Worm (Caenorhabditis elegans) whole organism, young adult: ENCODE results near the gene F46F5.8.
"Not testable (repeated sequence)": the region's sequence is repeated elsewhere in the genome, so short reads cannot be mapped to it uniquely, and the experiment has no call there.

Experiments
- B0035.1 ChIP-seq: sonication (generic microtip); optimal IDR thresholded peaks from 2 replicates; lab custom pipeline; 2016; ENCODE audit warnings: missing genetic modification characterization, mild to moderate bottlenecking, missing compliant biosample characterization, missing genotype, missing genetic modification reagents
- B0336.3 ChIP-seq: fragments of 200-800 bp; sonication (Bioruptor generic); IDR thresholded peaks from 2 replicates; pipeline ENCODE4 v1.3.6; 2022; ENCODE audit warnings: missing genetic modification characterization, missing compliant biosample characterization
- C17E4.6 ChIP-seq: fragments of 200-800 bp; sonication (Bioruptor generic); IDR thresholded peaks from 2 replicates; pipeline ENCODE4 v1.3.6; 2022; ENCODE audit warnings: missing genetic modification reagents, missing genetic modification characterization, missing compliant biosample characterization
- F10E7.11 ChIP-seq: sonication (generic microtip); optimal IDR thresholded peaks from 2 replicates; lab custom pipeline; 2017; ENCODE audit warnings: mild to moderate bottlenecking, missing genetic modification characterization, moderate library complexity, missing compliant biosample characterization
- F22D6.2 ChIP-seq: sonication (generic microtip); optimal IDR thresholded peaks from 2 replicates; lab custom pipeline; 2016; ENCODE audit warnings: mild to moderate bottlenecking, missing genetic modification characterization, missing compliant biosample characterization
- F37B4.10 ChIP-seq: fragments of 200-800 bp; sonication (Bioruptor generic); IDR thresholded peaks from 2 replicates; pipeline ENCODE4 v1.3.6; 2022; ENCODE audit warnings: missing genetic modification characterization, missing compliant biosample characterization
- Y79H2A.3 ChIP-seq: fragments of 200-800 bp; sonication (Bioruptor generic); conservative IDR thresholded peaks from 2 replicates; pipeline ENCODE4 v1.3.6; 2022; ENCODE audit warnings: missing genetic modification reagents, missing genetic modification characterization, missing compliant biosample characterization
- ama-1 ChIP-seq, 3 experiments: fragments of 150-350 bp in 1 of 3; sonication (generic microtip) in 2 of 3; optimal IDR thresholded peaks; 2 replicates each; lab custom pipeline; 2014 to 2018; ENCODE audit warnings: missing biosample characterization in 2 of 3, missing genetic modification characterization in 2 of 3, missing genetic modification reagents in 2 of 3
- attf-3 ChIP-seq: fragments of 200-800 bp; sonication (Bioruptor generic); conservative IDR thresholded peaks from 2 replicates; pipeline ENCODE4 v1.3.6; 2022; ENCODE audit warnings: missing genetic modification reagents, missing genetic modification characterization, missing compliant biosample characterization
- attf-6 ChIP-seq: fragments of 200-800 bp; sonication (Bioruptor generic); IDR thresholded peaks from 2 replicates; pipeline ENCODE4 v1.3.6; 2022; ENCODE audit warnings: missing genetic modification reagents, missing genetic modification characterization, missing compliant biosample characterization
- cebp-1 ChIP-seq, 2 experiments: fragments of 200-800 bp in 1 of 2; sonication (Bioruptor generic) in 1 of 2; sonication (generic microtip) in 1 of 2; IDR thresholded peaks in 1 of 2; optimal IDR thresholded peaks in 1 of 2; 2 replicates each; pipeline versions ENCODE4 v1.3.6 to Lab custom; 2017 to 2022; ENCODE audit warnings: missing compliant biosample characterization in 2 of 2, missing genetic modification characterization in 2 of 2, mild to moderate bottlenecking in 1 of 2, missing genetic modification reagents in 1 of 2, moderate library complexity in 1 of 2
- ceh-100 ChIP-seq: fragments of 200-800 bp; sonication (Bioruptor generic); IDR thresholded peaks from 2 replicates; pipeline ENCODE4 v1.3.6; 2022; ENCODE audit warnings: missing genetic modification reagents, missing genetic modification characterization, missing compliant biosample characterization
- ceh-40 ChIP-seq: fragments of 200-800 bp; sonication (Bioruptor generic); IDR thresholded peaks from 2 replicates; pipeline ENCODE4 v1.3.6; 2022; ENCODE audit warnings: missing genetic modification characterization, missing compliant biosample characterization
- ceh-91 ChIP-seq: fragments of 200-800 bp; sonication (Bioruptor generic); IDR thresholded peaks from 2 replicates; pipeline ENCODE4 v1.3.6; 2022; ENCODE audit warnings: missing genetic modification reagents, missing genetic modification characterization, missing compliant biosample characterization
- dpl-1 ChIP-seq: fragments of 150-350 bp; optimal IDR thresholded peaks from 2 replicates; lab custom pipeline; 2014; ENCODE audit warnings: missing biosample characterization, missing genetic modification reagents, missing genetic modification characterization
- ekl-4 ChIP-seq: fragments of 200-800 bp; sonication (Bioruptor generic); IDR thresholded peaks from 2 replicates; pipeline ENCODE4 v1.3.6; 2022; ENCODE audit warnings: missing genetic modification reagents, missing genetic modification characterization, missing compliant biosample characterization
- gei-17 ChIP-seq: fragments of 200-800 bp; sonication (Bioruptor generic); optimal IDR thresholded peaks from 2 replicates; lab custom pipeline; 2018; ENCODE audit warnings: mild to moderate bottlenecking, missing genetic modification characterization, missing compliant biosample characterization
- let-526 ChIP-seq: fragments of 200-800 bp; sonication (Bioruptor generic); IDR thresholded peaks from 2 replicates; pipeline ENCODE4 v1.3.6; 2022; ENCODE audit warnings: missing genetic modification reagents, missing genetic modification characterization, missing compliant biosample characterization
- lin-35 ChIP-seq, 3 experiments: fragments of 150-350 bp in 2 of 3; sonication (generic microtip) in 1 of 3; optimal IDR thresholded peaks; 2 replicates each; lab custom pipeline; 2014 to 2018; ENCODE audit warnings: missing biosample characterization in 3 of 3, missing genetic modification characterization in 3 of 3, missing genetic modification reagents in 3 of 3
- lin-54 ChIP-seq: fragments of 200-800 bp; sonication (Bioruptor generic); optimal IDR thresholded peaks from 2 replicates; lab custom pipeline; 2018; ENCODE audit warnings: mild to moderate bottlenecking, missing genetic modification characterization, missing compliant biosample characterization
- lir-1 ChIP-seq: fragments of 200-800 bp; sonication (Bioruptor generic); conservative IDR thresholded peaks from 2 replicates; pipeline ENCODE4 v1.3.6; 2022; ENCODE audit warnings: missing genetic modification reagents, missing genetic modification characterization, missing compliant biosample characterization
- lsl-1 ChIP-seq: fragments of 200-800 bp; sonication (Bioruptor generic); optimal IDR thresholded peaks from 2 replicates; lab custom pipeline; 2018; ENCODE audit warnings: mild to moderate bottlenecking, missing genetic modification characterization, moderate library complexity, missing compliant biosample characterization
- lsy-27 ChIP-seq: sonication (generic microtip); optimal IDR thresholded peaks from 2 replicates; lab custom pipeline; 2017; ENCODE audit warnings: missing genetic modification characterization, mild to moderate bottlenecking, missing compliant biosample characterization, antibody characterized with exemption, missing genotype, borderline replicate concordance; ENCODE audit not compliant: insufficient read depth
- madf-8 ChIP-seq: fragments of 200-800 bp; sonication (Bioruptor generic); conservative IDR thresholded peaks from 2 replicates; pipeline ENCODE4 v1.3.6; 2022; ENCODE audit warnings: missing genetic modification reagents, missing genetic modification characterization, missing compliant biosample characterization
- mcd-1 ChIP-seq: fragments of 200-800 bp; sonication (Bioruptor generic); IDR thresholded peaks from 2 replicates; pipeline ENCODE4 v1.3.6; 2022; ENCODE audit warnings: missing genetic modification reagents, missing genetic modification characterization, missing compliant biosample characterization
- mxl-1 ChIP-seq: sonication (generic microtip); optimal IDR thresholded peaks from 2 replicates; lab custom pipeline; 2016; ENCODE audit warnings: missing genetic modification characterization, missing compliant biosample characterization
- nfya-1 ChIP-seq: sonication (generic microtip); optimal IDR thresholded peaks from 2 replicates; lab custom pipeline; 2017; ENCODE audit warnings: antibody characterized with exemption, missing compliant biosample characterization, missing genetic modification characterization, borderline replicate concordance; ENCODE audit not compliant: insufficient read depth
- nhr-90 ChIP-seq: sonication (generic microtip); optimal IDR thresholded peaks from 2 replicates; lab custom pipeline; 2016; ENCODE audit warnings: missing genotype, mild to moderate bottlenecking, missing genetic modification characterization, missing compliant biosample characterization
- pbrm-1 ChIP-seq: fragments of 200-800 bp; sonication (Bioruptor generic); IDR thresholded peaks from 2 replicates; pipeline ENCODE4 v1.3.6; 2022; ENCODE audit warnings: missing genetic modification reagents, missing genetic modification characterization, missing compliant biosample characterization
- rcor-1 ChIP-seq: fragments of 200-800 bp; sonication (Bioruptor generic); IDR thresholded peaks from 2 replicates; pipeline ENCODE4 v1.3.6; 2022; ENCODE audit warnings: missing genetic modification reagents, missing genetic modification characterization, missing compliant biosample characterization
- snpc-1.1 ChIP-seq: sonication (generic microtip); optimal IDR thresholded peaks from 2 replicates; lab custom pipeline; 2017; ENCODE audit warnings: missing genetic modification characterization, mild to moderate bottlenecking, missing compliant biosample characterization, antibody characterized with exemption, moderate library complexity, missing genotype, missing genetic modification reagents; ENCODE audit not compliant: insufficient read depth
- somi-1 ChIP-seq: fragments of 200-800 bp; sonication (Bioruptor generic); optimal IDR thresholded peaks from 2 replicates; lab custom pipeline; 2018; ENCODE audit warnings: mild to moderate bottlenecking, missing genetic modification characterization, missing compliant biosample characterization
- tlf-1 ChIP-seq: fragments of 200-800 bp; sonication (Bioruptor generic); optimal IDR thresholded peaks from 2 replicates; lab custom pipeline; 2018; ENCODE audit warnings: mild to moderate bottlenecking, missing genetic modification characterization, missing compliant biosample characterization
- ztf-22 ChIP-seq: fragments of 200-800 bp; sonication (Bioruptor generic); optimal IDR thresholded peaks from 2 replicates; lab custom pipeline; 2018; ENCODE audit warnings: mild to moderate bottlenecking, missing genetic modification characterization, moderate library complexity, missing compliant biosample characterization
- ztf-28 ChIP-seq: fragments of 200-800 bp; sonication (Bioruptor generic); IDR thresholded peaks from 2 replicates; pipeline ENCODE4 v1.3.6; 2022; ENCODE audit warnings: missing genetic modification reagents, missing genetic modification characterization, missing compliant biosample characterization

The F46F5.8 gene

DNA sequence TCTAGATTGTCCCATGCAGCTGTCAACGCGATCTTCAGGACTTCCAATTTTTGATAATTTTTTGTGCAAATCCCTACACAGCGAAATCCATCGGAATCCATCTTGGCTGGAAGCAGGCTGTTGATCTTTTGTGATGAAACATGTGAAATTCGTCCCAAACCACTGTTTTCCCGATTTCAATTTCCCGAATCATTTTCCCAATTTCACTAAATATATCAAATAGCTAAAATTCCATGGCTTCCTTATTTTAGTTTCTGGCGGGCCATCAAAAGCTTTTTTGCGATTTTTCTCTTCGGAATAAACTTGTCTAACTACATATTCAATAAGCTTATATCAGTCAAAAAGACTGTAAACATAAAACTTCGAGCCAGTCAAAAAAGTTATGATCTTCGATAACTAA is at the start of gene F46F5.8:
TSS of gene F46F5.8 (minus strand) at position 101 of the 400 bp plus-strand sequence.
- TF ChIP-seq pbrm-1 (GFP tag; lab: Robert Waterston, UW) (no peak), ekl-4 (GFP tag; lab: Robert Waterston, UW) (no peak), somi-1 (GFP tag; lab: Kevin White, UChicago) (no peak), Y79H2A.3 (GFP tag; lab: Robert Waterston, UW) (no peak), ztf-22 (GFP tag; lab: Kevin White, UChicago) (no peak)

DNA sequence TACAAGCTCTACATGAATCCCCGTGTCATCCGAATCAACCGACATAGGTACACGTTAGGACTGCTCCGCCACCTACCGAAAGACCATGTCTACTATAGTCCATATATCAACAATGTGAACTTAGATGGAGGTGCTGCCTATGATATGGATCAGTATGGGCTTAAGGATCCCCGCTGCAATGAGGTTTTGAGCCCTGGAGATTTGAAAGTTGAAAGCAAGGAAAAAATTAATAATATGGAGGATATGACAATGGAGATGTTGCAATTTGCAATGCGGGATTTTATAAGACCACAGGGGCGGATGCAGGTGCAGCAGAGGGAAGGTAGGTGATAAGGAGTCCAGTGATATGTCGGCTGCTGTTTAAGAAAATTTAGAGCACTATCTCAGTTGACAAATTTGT is 47.9 kb upstream of the F46F5.8 start:
- TF ChIP-seq cebp-1 (GFP tag; IDR thresholded peaks at IDR 0.05; lab: Robert Waterston, UW), result no peak
- no peak for TF ChIP-seq cebp-1 (tag; optimal IDR thresholded peaks at IDR 0.05; lab: Kevin White, UChicago)
- no peak for TF ChIP-seq mxl-1
- no peak for TF ChIP-seq lin-35 (GFP tag; optimal IDR thresholded peaks at IDR 0.05; lab: Kevin White, UChicago)
- TF ChIP-seq ceh-40, result no peak
- TF ChIP-seq F22D6.2 (tag; lab: Kevin White, UChicago), result no peak
- TF ChIP-seq lir-1, result no peak
- TF ChIP-seq F37B4.10 (GFP tag; lab: Robert Waterston, UW), result no peak
- TF ChIP-seq dpl-1, result no peak
- no peak for TF ChIP-seq lsl-1 (GFP tag; lab: Kevin White, UChicago)
- TF ChIP-seq lsy-27, result no peak
- TF ChIP-seq nfya-1 (tag; lab: Kevin White, UChicago), result no peak
- TF ChIP-seq ceh-100, result no peak
- no peak for TF ChIP-seq snpc-1.1 (tag; lab: Kevin White, UChicago)

DNA sequence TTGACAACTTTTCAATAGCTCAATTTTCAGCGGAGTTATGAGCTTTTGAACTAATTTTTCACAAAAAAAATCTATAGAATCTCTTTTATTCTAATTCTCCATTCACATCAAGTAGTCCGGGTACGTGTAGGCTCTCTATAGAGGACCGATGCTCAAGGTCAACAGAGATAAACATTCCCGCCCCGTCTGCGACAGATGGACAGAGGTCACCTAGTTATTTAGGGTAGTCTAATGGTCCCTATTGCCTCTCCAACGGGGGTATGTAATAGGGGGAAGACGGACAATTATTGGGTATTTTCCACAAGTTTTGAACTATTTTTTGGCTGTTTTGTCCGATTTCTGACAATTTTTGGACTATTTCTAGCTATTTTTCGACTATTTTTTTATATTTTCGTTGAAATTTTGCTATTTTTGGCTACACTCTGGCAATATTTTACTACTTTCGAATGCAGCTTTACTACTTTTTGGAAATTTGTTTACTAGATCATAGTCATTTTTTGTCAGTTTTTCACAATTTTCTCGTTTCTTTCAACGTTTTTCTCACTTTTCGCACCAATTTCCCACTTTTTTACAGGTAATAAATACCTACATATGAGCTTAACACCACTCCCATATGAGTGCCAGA is 46.9 kb upstream of the F46F5.8 start, which contains the start of gene fbxc-51:
TSS of gene fbxc-51 (plus strand) at position 575 of the 625 bp plus-strand sequence.
- TF ChIP-seq ceh-91 (GFP tag; lab: Robert Waterston, UW) (no peak), let-526 (no peak), gei-17 (GFP tag; lab: Kevin White, UChicago) (no peak)

DNA sequence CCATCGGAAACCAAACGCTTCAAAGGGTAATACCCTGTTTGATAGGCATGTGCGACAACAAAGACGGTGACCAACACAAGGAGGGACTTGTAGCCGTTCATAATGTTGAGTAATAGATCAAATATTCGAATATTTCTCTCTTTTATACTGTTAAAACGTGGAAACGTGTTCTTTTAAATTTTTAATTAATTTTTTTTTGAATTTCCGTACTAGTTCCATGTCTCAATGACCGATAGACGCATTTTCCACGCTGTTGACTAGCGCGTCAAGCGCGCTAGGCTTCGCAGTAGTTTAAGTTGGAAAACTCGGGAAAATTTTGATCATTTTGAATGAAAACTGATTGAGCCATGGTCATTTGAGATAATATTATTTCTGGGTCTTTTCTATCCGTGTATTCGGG is 45.4 kb upstream of the F46F5.8 start, which contains the start of gene Y46B2A.3:
TSS of gene Y46B2A.3 (minus strand) at position 101 of the 400 bp plus-strand sequence.
- TF ChIP-seq F10E7.11 (tag; lab: Kevin White, UChicago) (no peak), nhr-90 (tag; lab: Kevin White, UChicago) (no peak)

DNA sequence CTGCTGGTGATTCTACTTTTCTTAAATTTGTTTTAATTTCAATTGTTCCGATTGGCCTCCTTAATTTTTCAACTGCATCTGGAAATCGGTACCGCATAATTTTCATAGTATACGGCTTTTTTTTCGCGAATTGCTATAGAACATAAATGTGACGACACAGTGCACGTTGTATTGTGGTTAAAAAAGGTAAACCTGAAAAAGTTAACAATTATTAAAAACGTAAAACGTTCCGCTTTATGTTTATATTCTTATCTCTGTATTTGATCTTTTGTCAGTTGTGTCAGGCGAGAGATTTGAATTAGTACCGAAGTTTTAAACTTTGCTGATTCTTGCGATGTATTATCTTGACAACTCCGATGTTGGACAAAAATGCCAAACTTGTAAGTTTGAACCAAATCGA is 40.1 kb upstream of the F46F5.8 start, which contains the start of gene Y46B2A.4:
TSS of gene Y46B2A.4 (plus strand) at position 301 of the 400 bp plus-strand sequence.
- TF ChIP-seq attf-3 (GFP tag; lab: Robert Waterston, UW), result no peak

DNA sequence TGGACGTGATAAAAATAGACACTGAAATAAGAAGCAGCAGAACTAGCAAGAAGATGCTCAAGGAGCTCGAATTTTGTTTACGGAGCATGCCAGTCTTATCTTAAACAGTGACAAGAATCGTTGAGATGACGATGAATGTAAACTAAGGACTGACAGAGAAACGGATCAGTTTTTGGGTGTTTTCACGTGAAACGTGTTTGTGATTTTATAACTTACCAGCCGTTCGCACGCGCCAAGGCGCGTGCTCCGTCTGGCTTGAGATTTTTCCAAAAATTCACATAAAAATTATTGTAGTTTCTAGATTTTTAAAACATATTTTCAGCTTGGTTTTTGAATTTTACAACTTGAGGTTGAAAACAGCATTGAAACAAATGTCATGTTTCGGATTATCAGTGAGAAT is 29.2 kb upstream of the F46F5.8 start, which contains the start of gene F28A10.5:
TSS of gene F28A10.5 (minus strand) at position 101 of the 400 bp plus-strand sequence.
- not testable (repeated sequence) for TF ChIP-seq lsl-1 (GFP tag; lab: Kevin White, UChicago); ztf-28 (GFP tag; lab: Robert Waterston, UW); lsy-27

DNA sequence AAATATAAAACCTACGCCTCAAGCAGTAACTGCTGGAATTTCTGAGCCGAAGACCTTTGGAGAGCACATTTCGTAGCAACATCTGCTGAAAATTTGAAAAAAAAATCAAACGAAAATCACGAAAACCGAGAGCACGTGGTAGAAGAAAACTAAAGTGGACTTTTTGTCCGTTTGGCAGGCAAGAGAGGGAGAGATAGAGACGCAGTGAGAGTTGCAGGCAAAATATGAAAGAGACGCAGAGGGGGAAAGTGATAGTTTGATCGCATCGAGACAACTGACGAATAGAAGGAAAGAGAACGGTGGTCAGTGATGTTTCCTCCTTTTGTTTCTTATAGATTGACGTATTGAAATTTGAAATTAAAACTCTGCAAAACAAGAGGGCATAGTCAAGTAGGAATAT is 27.1 kb upstream of the F46F5.8 start, which contains the start of the genes acdh-9 and F28A10.13:
TSS of gene acdh-9 (minus strand) at position 85 of the 400 bp plus-strand sequence.
TSS of gene F28A10.13 (plus strand) at position 294 of the 400 bp plus-strand sequence.
- TF ChIP-seq ama-1 (optimal IDR thresholded peaks at IDR 0.05; lab: Kevin White, UChicago) (peak; percentile 41), ama-1 (GFP tag; optimal IDR thresholded peaks at IDR 0.05; lab: Kevin White, UChicago) (no peak), lin-54 (peak; percentile 31), B0336.3 (GFP tag; lab: Robert Waterston, UW) (peak; percentile 70), B0035.1 (tag; lab: Kevin White, UChicago) (no peak), F10E7.11 (tag; lab: Kevin White, UChicago) (no peak), madf-8 (no peak), mcd-1 (GFP tag; lab: Robert Waterston, UW) (peak; percentile 41; the same call in 1 of the 2 replicates), nhr-90 (tag; lab: Kevin White, UChicago) (peak; percentile 0), attf-6 (GFP tag; lab: Robert Waterston, UW) (no peak), tlf-1 (GFP tag; lab: Kevin White, UChicago) (peak; percentile 15), rcor-1 (GFP tag; lab: Robert Waterston, UW) (0 out of 2 replicates have a peak, but pooled peaks have one; percentile 40), C17E4.6 (GFP tag; lab: Robert Waterston, UW) (no peak), cebp-1 (GFP tag; IDR thresholded peaks at IDR 0.05; lab: Robert Waterston, UW) (no peak), cebp-1 (tag; optimal IDR thresholded peaks at IDR 0.05; lab: Kevin White, UChicago) (peak; percentile 73)
